Fruit fly (Drosophila melanogaster) whole organism, larva: ENCODE data around the gene CG7294.

Experiments used
- noc ChIP-seq: fragments of 200-800 bp; sonication (Bioruptor generic); optimal IDR thresholded peaks from 3 replicates; lab custom pipeline; 2019; ENCODE audit warnings: missing biosample characterization, mild to moderate bottlenecking, missing genetic modification characterization, moderate library complexity

The CG7294 gene

dm6 chr2L:10665603-10666002 lies 23.5 kb downstream of the CG7294 start:
- peak; percentile 57 for TF ChIP-seq noc (tag; lab: Kevin White, UChicago)

dm6 chr2L:10661490-10662240 lies 27.4 kb downstream of the CG7294 start, which contains the start of gene CG31871:
Gene CG31871, plus strand, starts transcription at chr2L:10662081.
- peak; percentile 17 for TF ChIP-seq noc (tag; lab: Kevin White, UChicago)

dm6 chr2L:10657981-10658380 lies 31.1 kb downstream of the CG7294 start, which contains the start of gene CG45690:
Gene CG45690, plus strand, starts transcription at chr2L:10658281.
- no peak for TF ChIP-seq noc (tag; lab: Kevin White, UChicago)

- no peak for TF ChIP-seq noc (tag; lab: Kevin White, UChicago)
These were observed 34.6 kb downstream of the CG7294 start for dm6 chr2L:10654520-10654919.

- TF ChIP-seq noc (tag; lab: Kevin White, UChicago), result no peak
These were observed 37.8 kb downstream of the CG7294 start, which contains the start of gene dbf for dm6 chr2L:10651313-10651712. Gene dbf, plus strand, starts transcription at chr2L:10651613.

DNA sequence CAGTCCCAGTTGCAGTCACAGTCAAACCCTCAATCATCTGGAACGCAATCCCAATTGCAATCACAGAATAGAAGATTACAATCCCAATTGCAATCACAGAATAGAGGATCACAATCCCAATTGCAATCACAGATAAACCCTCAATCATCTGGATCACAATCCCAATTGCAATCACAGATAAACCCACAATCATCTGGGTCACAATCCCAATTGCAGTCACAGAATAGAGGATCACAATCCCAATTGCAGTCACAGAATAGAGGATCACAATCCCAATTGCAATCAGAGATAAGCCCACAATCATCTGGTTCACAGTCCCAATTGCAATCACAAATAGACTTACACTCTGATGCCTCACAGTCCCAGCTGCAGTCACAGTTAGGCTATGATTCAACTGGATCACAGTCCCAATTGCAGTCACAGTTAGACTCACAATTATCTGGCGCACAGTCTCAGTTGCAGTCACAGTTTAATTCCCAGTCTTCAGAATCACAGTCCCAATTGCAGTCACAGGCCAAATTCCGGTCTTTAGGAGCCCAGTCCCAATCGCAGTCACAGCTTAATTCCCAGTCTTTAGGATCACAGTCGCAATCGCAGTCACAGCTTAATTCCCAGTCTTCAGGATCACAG lies 41.2 kb downstream of the CG7294 start:
- TF ChIP-seq noc (tag; lab: Kevin White, UChicago), result no peak

dm6 chr2L:10646726-10647125 lies 42.3 kb downstream of the CG7294 start:
- no peak for TF ChIP-seq noc (tag; lab: Kevin White, UChicago)

- TF ChIP-seq noc (tag; lab: Kevin White, UChicago), result no peak
These were observed 43.0 kb downstream of the CG7294 start, which contains the start of gene CG17097 for dm6 chr2L:10646115-10646514. Gene CG17097, plus strand, starts transcription at chr2L:10646415.

- TF ChIP-seq noc (tag; lab: Kevin White, UChicago), result no peak
These were observed 45.4 kb downstream of the CG7294 start, which contains the start of gene CG18284 for dm6 chr2L:10643671-10644070. Gene CG18284, plus strand, starts transcription at chr2L:10643971.

DNA sequence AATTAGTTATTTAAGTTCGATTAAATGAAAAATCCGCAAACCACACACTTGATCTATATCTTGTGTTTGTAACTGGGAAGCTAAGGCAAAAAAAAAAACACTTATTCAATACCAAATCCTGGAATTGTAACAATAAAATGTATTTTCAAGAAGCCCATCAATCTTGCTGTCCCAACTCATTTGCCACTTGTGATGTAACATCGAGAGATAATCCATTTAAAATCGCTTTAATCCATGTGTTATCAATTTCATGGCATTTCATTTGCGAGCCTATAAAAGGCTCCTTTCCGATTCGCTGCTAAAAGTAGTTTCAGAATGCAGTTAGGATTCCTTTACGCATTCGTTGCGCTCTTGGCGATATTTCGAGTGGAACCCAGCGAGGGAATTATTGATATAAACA lies 49.4 kb downstream of the CG7294 start, which contains the start of gene CG31872:
TSS of gene CG31872 (plus strand) at position 301 of the 400 bp plus-strand sequence.
- TF ChIP-seq noc (tag; lab: Kevin White, UChicago), result no peak
